Worm (Caenorhabditis elegans): ENCODE measurements around the gene pudl-2.
"Not testable (repeated sequence)": the region's sequence is repeated elsewhere in the genome, so short reads cannot be mapped to it uniquely, and the experiment has no call there.

DNA sequence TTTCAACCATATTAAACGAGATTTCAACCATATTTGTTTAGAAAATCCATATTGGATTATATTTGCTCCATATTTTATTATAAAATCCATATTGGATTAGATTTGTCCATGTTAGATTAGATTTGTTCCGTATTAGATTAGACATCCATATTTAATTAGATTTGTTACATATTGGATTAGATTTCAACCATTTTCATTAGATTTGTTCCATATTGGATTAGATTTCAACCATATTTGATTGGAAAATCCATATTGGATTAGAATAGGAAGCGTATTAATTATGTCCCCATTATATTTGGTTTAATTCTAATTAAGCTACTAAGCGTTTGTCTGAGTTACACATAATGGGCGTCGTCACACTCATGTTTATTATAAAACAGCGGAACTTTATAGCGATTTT lies 33.1 kb upstream of the pudl-2 start, which contains the start of gene Y54G2A.44:
- not testable (repeated sequence) for TF ChIP-seq hmbx-1 (tag; optimal IDR thresholded peaks at IDR 0.05); flt-1 (GFP tag; IDR thresholded peaks at IDR 0.05); F13C5.2 (tag; optimal IDR thresholded peaks at IDR 0.05); ceh-13 (GFP tag; optimal IDR thresholded peaks at IDR 0.05); ama-1 (optimal IDR thresholded peaks at IDR 0.05); hmg-4 (GFP tag; optimal IDR thresholded peaks at IDR 0.05)
